Worm (Caenorhabditis elegans) whole organism, young adult: ENCODE measurements around the gene ben-1.

ENCODE experiments used
- F57C9.4 ChIP-seq: sonication (generic microtip); optimal IDR thresholded peaks from 2 replicates; lab custom pipeline; 2017; ENCODE audit warnings: mild to moderate bottlenecking, missing genetic modification characterization, missing compliant biosample characterization
- madf-8 ChIP-seq: fragments of 200-800 bp; sonication (Bioruptor generic); conservative IDR thresholded peaks from 2 replicates; pipeline ENCODE4 v1.3.6; 2022; ENCODE audit warnings: missing genetic modification reagents, missing genetic modification characterization, missing compliant biosample characterization

- TF ChIP-seq madf-8, result no peak
- TF ChIP-seq F57C9.4 (tag; lab: Kevin White, UChicago), result no peak
Observed at ce11 chrIII:3523363-3523762, 18.1 kb downstream of the ben-1 start.
